Fruit fly (Drosophila melanogaster) whole organism, embryonic: ENCODE results near the gene Sf3b2.

ENCODE experiments used
- Aef1 ChIP-seq: fragments of 200-800 bp; sonication (Bioruptor generic); IDR thresholded peaks from 3 replicates; pipeline ENCODE4 v1.3.6; 2022; ENCODE audit warnings: missing biosample characterization, missing genetic modification characterization
- Awh ChIP-seq: fragments of 200-800 bp; sonication (Bioruptor generic); IDR thresholded peaks from 2 replicates; pipeline ENCODE4, ENCODE4 v1.3.6; 2022; ENCODE audit warnings: missing biosample characterization, missing genetic modification characterization
- CG1024 ChIP-seq: fragments of 200-800 bp; sonication (Bioruptor generic); IDR thresholded peaks from 2 replicates; pipeline ENCODE4 v1.3.6; 2022; ENCODE audit warnings: missing biosample characterization, missing genetic modification characterization
- CG10366 ChIP-seq: fragments of 200-800 bp; sonication (Bioruptor generic); IDR thresholded peaks from 2 replicates; pipeline ENCODE4 v1.3.6; 2022; ENCODE audit warnings: missing biosample characterization, missing genetic modification characterization
- CG10543 ChIP-seq: fragments of 200-800 bp; sonication (Bioruptor generic); optimal IDR thresholded peaks from 3 replicates; lab custom pipeline; 2017; ENCODE audit warnings: missing biosample characterization, mild to moderate bottlenecking, missing genetic modification characterization, moderate library complexity
- CG11456 ChIP-seq: fragments of 200-800 bp; sonication (Bioruptor generic); IDR thresholded peaks from 3 replicates; pipeline ENCODE4 v1.3.6; 2022; ENCODE audit warnings: missing biosample characterization, missing genetic modification characterization
- CG11560 ChIP-seq: fragments of 200-800 bp; sonication (Bioruptor generic); IDR thresholded peaks from 3 replicates; pipeline ENCODE4 v1.3.6; 2022; ENCODE audit warnings: missing biosample characterization, missing genetic modification characterization
- CG12071 ChIP-seq: fragments of 200-800 bp; sonication (Bioruptor generic); optimal IDR thresholded peaks from 3 replicates; lab custom pipeline; 2018; ENCODE audit warnings: missing biosample characterization, mild to moderate bottlenecking, missing genetic modification characterization
- CG13424 ChIP-seq: fragments of 200-800 bp; sonication (Bioruptor generic); optimal IDR thresholded peaks from 2 replicates; lab custom pipeline; 2019; ENCODE audit warnings: missing biosample characterization, mild to moderate bottlenecking, missing genetic modification characterization, moderate library complexity
- CG14441 ChIP-seq: fragments of 200-800 bp; sonication (Bioruptor generic); IDR thresholded peaks from 2 replicates; pipeline ENCODE4 v1.3.6; 2022; ENCODE audit warnings: missing biosample characterization, missing genetic modification characterization
- CG15073 ChIP-seq: fragments of 200-800 bp; sonication (Bioruptor generic); optimal IDR thresholded peaks from 2 replicates; lab custom pipeline; 2016; ENCODE audit warnings: missing biosample characterization, missing genetic modification characterization
- CG15514 ChIP-seq: fragments of 200-800 bp; sonication (Bioruptor generic); optimal IDR thresholded peaks from 3 replicates; lab custom pipeline; 2017; ENCODE audit warnings: missing biosample characterization, missing genetic modification characterization, mild to moderate bottlenecking, moderate library complexity, missing genetic modification reagents
- CG16863 ChIP-seq: fragments of 200-800 bp; sonication (Bioruptor generic); optimal IDR thresholded peaks from 3 replicates; lab custom pipeline; 2016; ENCODE audit warnings: missing biosample characterization, missing genetic modification characterization
- CG17186 ChIP-seq: fragments of 200-800 bp; sonication (Bioruptor generic); optimal IDR thresholded peaks from 3 replicates; lab custom pipeline; 2017; ENCODE audit warnings: missing biosample characterization, missing genetic modification reagents, missing genetic modification characterization
- CG2199 ChIP-seq: fragments of 200-800 bp; sonication (Bioruptor generic); IDR thresholded peaks from 3 replicates; pipeline ENCODE4 v1.3.6; 2022; ENCODE audit warnings: missing biosample characterization, missing genetic modification characterization
- CG3847 ChIP-seq: fragments of 200-800 bp; sonication (Bioruptor generic); IDR thresholded peaks from 2 replicates; pipeline ENCODE4 v1.3.6; 2022; ENCODE audit warnings: missing biosample characterization, missing genetic modification characterization
- CG4282 ChIP-seq: fragments of 200-800 bp; sonication (Bioruptor generic); optimal IDR thresholded peaks from 2 replicates; lab custom pipeline; 2016; ENCODE audit warnings: missing biosample characterization, missing genetic modification characterization
- CG8281 ChIP-seq: fragments of 200-800 bp; sonication (Bioruptor generic); optimal IDR thresholded peaks from 2 replicates; lab custom pipeline; 2018; ENCODE audit warnings: missing biosample characterization, mild to moderate bottlenecking, missing genetic modification characterization, moderate library complexity
- CG9932 ChIP-seq: fragments of 200-800 bp; sonication (Bioruptor generic); IDR thresholded peaks from 2 replicates; pipeline ENCODE4 v1.3.6; 2022; ENCODE audit warnings: missing biosample characterization, missing genetic modification characterization
- Dip2 ChIP-seq: fragments of 200-800 bp; sonication (Bioruptor generic); IDR thresholded peaks from 2 replicates; pipeline ENCODE4 v1.3.6; 2022; ENCODE audit warnings: missing biosample characterization, missing genetic modification characterization
- Dll ChIP-seq: fragments of 200-800 bp; sonication (Bioruptor generic); IDR thresholded peaks from 4 replicates; pipeline ENCODE4 v1.3.6; 2022; ENCODE audit warnings: missing biosample characterization, missing genetic modification characterization; ENCODE audit not compliant: partially characterized antibody
- Fer1 ChIP-seq: fragments of 200-800 bp; sonication (Bioruptor generic); optimal IDR thresholded peaks from 2 replicates; lab custom pipeline; 2017; ENCODE audit warnings: missing biosample characterization, mild to moderate bottlenecking, missing genetic modification characterization
- Gug ChIP-seq: fragments of 200-800 bp; sonication (Bioruptor generic); IDR thresholded peaks from 4 replicates; pipeline ENCODE4 v1.3.6; 2022; ENCODE audit warnings: missing biosample characterization, missing genetic modification characterization
- HmgZ ChIP-seq: fragments of 200-800 bp; sonication (Bioruptor generic); optimal IDR thresholded peaks from 2 replicates; lab custom pipeline; 2018; ENCODE audit warnings: missing biosample characterization, mild to moderate bottlenecking, missing genetic modification characterization
- Meics ChIP-seq: fragments of 200-800 bp; sonication (Bioruptor generic); optimal IDR thresholded peaks from 2 replicates; lab custom pipeline; 2017; ENCODE audit warnings: missing biosample characterization, mild to moderate bottlenecking, missing genetic modification characterization
- NFAT ChIP-seq: fragments of 200-800 bp; sonication (Bioruptor generic); IDR thresholded peaks from 2 replicates; pipeline ENCODE4 v1.3.6; 2022; ENCODE audit warnings: missing biosample characterization, missing genetic modification characterization
- Ravus ChIP-seq: fragments of 200-800 bp; sonication (Bioruptor generic); IDR thresholded peaks from 2 replicates; pipeline ENCODE4 v1.3.6; 2022; ENCODE audit warnings: missing biosample characterization, missing genetic modification characterization
- Sry-β ChIP-seq: fragments of 200-800 bp; sonication (Bioruptor generic); optimal IDR thresholded peaks from 2 replicates; lab custom pipeline; 2018; ENCODE audit warnings: missing biosample characterization, mild to moderate bottlenecking, missing genetic modification characterization, moderate library complexity
- Xbp1 ChIP-seq: fragments of 200-800 bp; sonication (Bioruptor generic); optimal IDR thresholded peaks from 3 replicates; lab custom pipeline; 2016; ENCODE audit warnings: missing biosample characterization, mild to moderate bottlenecking, missing genetic modification characterization
- amos ChIP-seq: fragments of 200-800 bp; sonication (Bioruptor generic); IDR thresholded peaks from 2 replicates; pipeline ENCODE4 v1.3.6; 2022; ENCODE audit warnings: missing biosample characterization, missing genetic modification characterization; ENCODE audit not compliant: partially characterized antibody
- ash1 ChIP-seq: fragments of 200-800 bp; sonication (Bioruptor generic); optimal IDR thresholded peaks from 2 replicates; lab custom pipeline; 2018; ENCODE audit warnings: missing biosample characterization, mild to moderate bottlenecking, missing genetic modification characterization
- bigmax ChIP-seq: fragments of 200-800 bp; sonication (Bioruptor generic); optimal IDR thresholded peaks from 2 replicates; lab custom pipeline; 2018; ENCODE audit warnings: missing biosample characterization, mild to moderate bottlenecking, missing genetic modification characterization
- chn ChIP-seq: fragments of 200-800 bp; sonication (Bioruptor generic); optimal IDR thresholded peaks from 2 replicates; lab custom pipeline; 2016; ENCODE audit warnings: missing biosample characterization, missing genetic modification characterization
- ci ChIP-seq: fragments of 200-800 bp; sonication (Bioruptor generic); IDR thresholded peaks from 3 replicates; pipeline ENCODE4 v1.3.6; 2022; ENCODE audit warnings: missing biosample characterization, missing genetic modification characterization
- dati ChIP-seq: fragments of 200-800 bp; sonication (Bioruptor generic); IDR thresholded peaks from 2 replicates; pipeline ENCODE4 v1.3.6; 2022; ENCODE audit warnings: missing biosample characterization, missing genetic modification characterization
- dimm ChIP-seq: fragments of 200-800 bp; sonication (Bioruptor generic); IDR thresholded peaks from 2 replicates; pipeline ENCODE4 v1.3.6; 2022; ENCODE audit warnings: missing biosample characterization, missing genetic modification characterization
- emc ChIP-seq: fragments of 200-800 bp; sonication (Bioruptor generic); optimal IDR thresholded peaks from 2 replicates; lab custom pipeline; 2016; ENCODE audit warnings: missing biosample characterization, missing genetic modification characterization
- fd64A ChIP-seq: fragments of 200-800 bp; sonication (Bioruptor generic); optimal IDR thresholded peaks from 3 replicates; lab custom pipeline; 2018; ENCODE audit warnings: missing biosample characterization, mild to moderate bottlenecking, missing genetic modification characterization
- gcm2 ChIP-seq: fragments of 200-800 bp; sonication (Bioruptor generic); optimal IDR thresholded peaks from 2 replicates; lab custom pipeline; 2016; ENCODE audit warnings: missing biosample characterization, missing genetic modification characterization
- grau ChIP-seq: fragments of 200-800 bp; optimal IDR thresholded peaks from 3 replicates; lab custom pipeline; 2019; ENCODE audit warnings: missing biosample characterization, mild to moderate bottlenecking, missing genetic modification characterization, moderate library complexity
- lbe ChIP-seq: fragments of 200-800 bp; sonication (Bioruptor generic); optimal IDR thresholded peaks from 2 replicates; lab custom pipeline; 2016; ENCODE audit warnings: missing biosample characterization, mild to moderate bottlenecking, missing genetic modification characterization
- mam ChIP-seq: fragments of 200-800 bp; sonication (Bioruptor generic); optimal IDR thresholded peaks from 3 replicates; lab custom pipeline; 2016; ENCODE audit warnings: missing biosample characterization, missing genetic modification characterization
- nerfin-1 ChIP-seq: fragments of 200-800 bp; sonication (Bioruptor generic); optimal IDR thresholded peaks from 3 replicates; lab custom pipeline; 2019; ENCODE audit warnings: missing biosample characterization, mild to moderate bottlenecking, missing genetic modification characterization, moderate library complexity
- sens-2 ChIP-seq: fragments of 200-800 bp; sonication (Bioruptor generic); IDR thresholded peaks from 2 replicates; pipeline ENCODE4 v1.3.6; 2022; ENCODE audit warnings: missing biosample characterization, missing genetic modification characterization
- seq ChIP-seq: fragments of 200-800 bp; sonication (Bioruptor generic); IDR thresholded peaks from 2 replicates; pipeline ENCODE4 v1.3.6; 2022; ENCODE audit warnings: missing biosample characterization, missing genetic modification characterization
- shn ChIP-seq: fragments of 200-800 bp; sonication (Bioruptor generic); optimal IDR thresholded peaks from 3 replicates; lab custom pipeline; 2016; ENCODE audit warnings: missing biosample characterization, missing genetic modification characterization
- sob ChIP-seq: fragments of 200-800 bp; sonication (Bioruptor generic); IDR thresholded peaks from 2 replicates; pipeline ENCODE4 v1.3.6; 2022; ENCODE audit warnings: missing biosample characterization, missing genetic modification characterization
- trem ChIP-seq: fragments of 200-800 bp; optimal IDR thresholded peaks from 3 replicates; lab custom pipeline; 2019; ENCODE audit warnings: missing biosample characterization, mild to moderate bottlenecking, missing genetic modification characterization, moderate library complexity
- tx ChIP-seq: fragments of 200-800 bp; sonication (Bioruptor generic); optimal IDR thresholded peaks from 2 replicates; lab custom pipeline; 2016; ENCODE audit warnings: missing biosample characterization, missing genetic modification characterization
- zf30C ChIP-seq: fragments of 200-800 bp; sonication (Bioruptor generic); optimal IDR thresholded peaks from 3 replicates; lab custom pipeline; 2018; ENCODE audit warnings: missing biosample characterization, mild to moderate bottlenecking, missing genetic modification characterization

Gene Sf3b2

DNA sequence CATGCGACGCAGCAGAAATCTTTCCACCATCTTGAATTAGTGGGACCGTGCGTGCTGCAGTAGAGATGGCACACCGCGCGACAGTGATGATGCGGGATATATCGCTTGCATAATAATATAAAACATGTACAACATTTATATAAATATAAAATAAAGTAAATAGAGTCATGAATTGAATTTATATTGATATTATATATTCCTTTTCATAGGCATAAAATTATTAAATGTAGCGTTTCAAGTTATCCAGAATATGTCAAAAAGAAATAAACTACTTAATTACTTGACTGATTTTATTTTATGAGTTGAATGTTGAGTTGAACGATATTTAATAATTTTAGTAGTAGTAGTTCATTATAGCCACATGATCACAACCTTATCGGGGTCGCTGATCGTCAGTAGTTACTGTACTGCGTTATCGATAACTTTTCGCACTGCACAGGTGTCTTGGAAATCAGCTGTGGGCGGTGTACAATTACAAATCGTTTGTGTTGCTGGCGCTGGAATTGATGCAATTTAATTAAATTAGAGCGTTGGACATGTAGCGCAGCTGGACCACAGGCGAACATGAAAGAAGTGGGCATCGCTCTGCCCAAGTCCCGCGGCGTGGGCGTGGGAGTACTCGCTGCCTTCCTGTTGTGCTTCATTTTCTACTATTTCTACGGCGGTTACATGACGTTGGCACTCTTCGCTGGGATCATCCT lies 41.1 kb downstream of the Sf3b2 start, which contains the start of the genes Chd1 and Bem46 (continued):
- peak; percentile 57 for TF ChIP-seq tx
- TF ChIP-seq Ravus (GFP tag; lab: Robert Waterston, UW): peak; percentile 25
- peak; percentile 91 for TF ChIP-seq Xbp1 (GFP tag; lab: Kevin White, UChicago)
- peak; percentile 14 for TF ChIP-seq CG12071 (GFP tag; lab: Kevin White, UChicago)
- TF ChIP-seq amos (GFP tag; lab: Robert Waterston, UW): peak; percentile 36; the same call in 1 of the 2 replicates
- TF ChIP-seq CG10366: peak; percentile 78
- TF ChIP-seq dati (GFP tag; lab: Robert Waterston, UW): peak; percentile 60; the same call in 1 of the 2 replicates
- no peak for TF ChIP-seq Dip2 (GFP tag; lab: Robert Waterston, UW)
- TF ChIP-seq grau (tag; lab: Kevin White, UChicago): peak; percentile 99
- peak; percentile 74 for TF ChIP-seq shn (GFP tag; lab: Kevin White, UChicago)
- peak; percentile 90 for TF ChIP-seq Aef1 (GFP tag; lab: Robert Waterston, UW)
- TF ChIP-seq CG4282 (GFP tag; lab: Kevin White, UChicago): no peak
- no peak for TF ChIP-seq bigmax (GFP tag; lab: Kevin White, UChicago)
- TF ChIP-seq dimm (GFP tag; lab: Robert Waterston, UW): peak; percentile 65; the same call in 1 of the 2 replicates
- no peak for TF ChIP-seq CG2199
- TF ChIP-seq CG17186 (GFP tag; lab: Kevin White, UChicago): peak; percentile 46
- TF ChIP-seq zf30C: no peak
- peak; percentile 51 for TF ChIP-seq emc (GFP tag; lab: Kevin White, UChicago)
- TF ChIP-seq CG10543 (GFP tag; lab: Kevin White, UChicago): peak; percentile 90
- TF ChIP-seq Sry-β (GFP tag; lab: Kevin White, UChicago): peak; percentile 96
- TF ChIP-seq CG14441: peak; percentile 78
- peak; percentile 82 for TF ChIP-seq chn (GFP tag; lab: Kevin White, UChicago)
- peak; percentile 50 for TF ChIP-seq CG16863 (GFP tag; lab: Kevin White, UChicago)
- TF ChIP-seq CG15073 (GFP tag; lab: Kevin White, UChicago): no peak
- TF ChIP-seq fd64A (GFP tag; lab: Kevin White, UChicago): no peak
- peak; percentile 89 for TF ChIP-seq mam (GFP tag; lab: Kevin White, UChicago)
- peak; percentile 80 for TF ChIP-seq sob (GFP tag; lab: Robert Waterston, UW)
- peak; percentile 88 for TF ChIP-seq Meics (GFP tag; lab: Kevin White, UChicago)
- no peak for TF ChIP-seq sens-2 (GFP tag; lab: Robert Waterston, UW)
- no peak for TF ChIP-seq ash1 (GFP tag; lab: Kevin White, UChicago)
- TF ChIP-seq gcm2 (GFP tag; lab: Kevin White, UChicago): peak; percentile 52
- TF ChIP-seq CG15514 (GFP tag; lab: Kevin White, UChicago): peak; percentile 76
- peak; percentile 93 for TF ChIP-seq CG9932
- peak; percentile 85 for TF ChIP-seq Gug (GFP tag; lab: Robert Waterston, UW)
- peak; percentile 84 for TF ChIP-seq ci (GFP tag; lab: Robert Waterston, UW)
- peak; percentile 72 for TF ChIP-seq Fer1 (GFP tag; lab: Kevin White, UChicago)
- peak; percentile 75 for TF ChIP-seq Awh (GFP tag; lab: Robert Waterston, UW)
- TF ChIP-seq seq (GFP tag; lab: Robert Waterston, UW): no peak; the same call in 1 of the 2 replicates
- TF ChIP-seq HmgZ (tag; lab: Kevin White, UChicago): peak; percentile 74
- 0 out of 2 replicates have a peak, but pooled peaks have one; percentile 7 for TF ChIP-seq CG1024 (GFP tag; lab: Robert Waterston, UW)
- peak; percentile 77 for TF ChIP-seq nerfin-1 (tag; lab: Kevin White, UChicago)
- peak; percentile 36 for TF ChIP-seq lbe
- TF ChIP-seq NFAT: peak; percentile 66
- TF ChIP-seq CG11456 (GFP tag; lab: Robert Waterston, UW): peak; percentile 83
- no peak for TF ChIP-seq CG8281 (tag; lab: Kevin White, UChicago)
- TF ChIP-seq CG11560 (tag; lab: Robert Waterston, UW): peak; percentile 70; the same call in 2 of the 3 replicates
- TF ChIP-seq CG3847 (GFP tag; lab: Robert Waterston, UW): peak; percentile 86
- TF ChIP-seq CG13424 (tag; lab: Kevin White, UChicago): peak; percentile 90
- TF ChIP-seq trem (tag; lab: Kevin White, UChicago): peak; percentile 83
- 0 out of 4 replicates have a peak, but pooled peaks have one; percentile 58 for TF ChIP-seq Dll
